Fruit fly (Drosophila melanogaster): ENCODE measurements around the gene gammaSnap2.

The gammaSnap2 gene

DNA sequence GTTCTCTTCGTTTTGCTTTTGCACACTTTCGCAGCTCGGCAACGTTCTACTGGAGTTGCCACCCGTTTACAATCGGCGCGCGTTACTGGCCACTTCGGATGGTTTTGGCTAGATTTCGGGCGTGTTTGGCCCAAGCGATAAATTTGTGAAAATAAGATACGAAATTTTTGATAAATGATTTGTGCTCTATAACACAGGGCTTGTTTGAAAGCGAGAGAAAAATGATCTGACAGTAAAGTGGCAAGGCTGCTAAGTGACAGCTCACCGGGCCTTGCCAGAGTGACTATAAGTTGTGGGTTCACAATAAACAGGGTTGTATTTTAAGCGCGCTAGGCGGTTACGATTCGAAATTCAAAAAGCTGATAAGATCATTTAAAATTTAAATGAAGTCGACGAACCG lies 11.3 kb downstream of the gammaSnap2 start, which contains the start of gene Fmr1 (continued):
- TF ChIP-seq CG8319 (GFP tag; optimal IDR thresholded peaks at IDR 0.05) (no peak), CG8119 (GFP tag; IDR thresholded peaks at IDR 0.05) (no peak), salr (GFP tag; optimal IDR thresholded peaks at IDR 0.05) (no peak)

DNA sequence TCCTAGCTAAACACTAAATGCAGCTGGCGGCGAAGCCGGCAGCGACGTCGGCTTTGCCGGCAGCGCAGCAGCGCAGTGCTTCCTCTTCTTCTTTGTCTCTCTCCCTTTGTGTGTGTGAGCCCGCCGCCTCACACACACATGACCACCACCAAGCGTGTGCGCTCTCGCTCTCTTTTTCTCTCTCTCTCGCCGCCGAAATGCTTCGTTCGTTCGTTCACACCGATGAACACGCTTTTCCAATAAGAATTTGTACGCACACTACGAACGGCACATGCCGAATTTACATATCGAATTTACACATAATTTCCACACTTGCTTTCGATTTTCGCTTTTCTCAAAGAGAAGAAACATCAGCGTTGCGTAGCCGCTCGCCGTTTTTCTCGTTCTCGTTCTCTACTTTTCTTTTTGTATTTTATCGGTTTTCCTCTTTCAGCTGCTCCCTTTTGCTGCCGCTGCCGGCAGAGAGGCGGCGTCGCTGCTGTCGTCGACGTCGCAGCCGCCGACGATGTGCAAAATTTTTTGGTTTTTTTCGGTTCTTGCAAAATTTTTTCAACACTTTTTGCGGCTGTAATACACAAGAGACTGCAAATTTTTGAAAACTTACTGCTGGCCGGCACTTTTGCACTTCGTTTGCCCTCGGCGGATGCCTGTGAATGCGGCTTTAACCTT lies 11.9 kb downstream of the gammaSnap2 start:
- no peak for TF ChIP-seq Blimp-1 (GFP tag; optimal IDR thresholded peaks at IDR 0.05)
- no peak for TF ChIP-seq CG10631 (GFP tag; optimal IDR thresholded peaks at IDR 0.05)
- peak; percentile 40 for TF ChIP-seq CG16779 (tag; optimal IDR thresholded peaks at IDR 0.05)
- TF ChIP-seq CG32006 (GFP tag; optimal IDR thresholded peaks at IDR 0.05), result no peak
- TF ChIP-seq eg (GFP tag; IDR thresholded peaks at IDR 0.05), result peak; percentile 4; the same call in 1 of the 3 replicates
- TF ChIP-seq CG8632 (GFP tag; optimal IDR thresholded peaks at IDR 0.05), result no peak
- TF ChIP-seq CG9139 (GFP tag; optimal IDR thresholded peaks at IDR 0.05), result no peak
- TF ChIP-seq CG3032 (tag; optimal IDR thresholded peaks at IDR 0.05), result no peak
- TF ChIP-seq pdm3 (GFP tag; optimal IDR thresholded peaks at IDR 0.05), result no peak
- TF ChIP-seq CG8119 (GFP tag; IDR thresholded peaks at IDR 0.05), result peak; percentile 44; the same call in 1 of the 3 replicates
- TF ChIP-seq fkh (GFP tag; optimal IDR thresholded peaks at IDR 0.05), result peak; percentile 40
- no peak for TF ChIP-seq Hr39 (GFP tag; optimal IDR thresholded peaks at IDR 0.05)
- no peak for TF ChIP-seq CG6276 (GFP tag; optimal IDR thresholded peaks at IDR 0.05)
- no peak for TF ChIP-seq lz (GFP tag; optimal IDR thresholded peaks at IDR 0.05)
- TF ChIP-seq Eip78C (GFP tag), result peak; percentile 32
- TF ChIP-seq CG3919 (GFP tag; optimal IDR thresholded peaks at IDR 0.05), result no peak
- TF ChIP-seq salr (GFP tag; optimal IDR thresholded peaks at IDR 0.05), result no peak
- TF ChIP-seq Lpt (GFP tag; optimal IDR thresholded peaks at IDR 0.05), result no peak
- no peak for TF ChIP-seq Gug (GFP tag; IDR thresholded peaks at IDR 0.05)
- no peak for TF ChIP-seq Ets96B (tag; optimal IDR thresholded peaks at IDR 0.05)
- TF ChIP-seq CG7368 (GFP tag; optimal IDR thresholded peaks at IDR 0.05), result no peak
- TF ChIP-seq CG8319 (GFP tag; optimal IDR thresholded peaks at IDR 0.05), result no peak
- no peak for TF ChIP-seq cyc (GFP tag; optimal IDR thresholded peaks at IDR 0.05)
- TF ChIP-seq ss (GFP tag; optimal IDR thresholded peaks at IDR 0.05), result peak in 1 of 2 experiments; percentile 56
- TF ChIP-seq CG15336 (GFP tag; IDR thresholded peaks at IDR 0.05), result no peak; the same call in 1 of the 2 replicates
- TF ChIP-seq dac (GFP tag; optimal IDR thresholded peaks at IDR 0.05), result no peak
- TF ChIP-seq CG10669 (GFP tag; optimal IDR thresholded peaks at IDR 0.05), result no peak
- no peak for TF ChIP-seq svp (GFP tag)
- TF ChIP-seq fd59A (GFP tag; optimal IDR thresholded peaks at IDR 0.05), result no peak
- TF ChIP-seq achi (GFP tag; optimal IDR thresholded peaks at IDR 0.05), result no peak
- TF ChIP-seq Sox102F (GFP tag; optimal IDR thresholded peaks at IDR 0.05), result no peak
- no peak for TF ChIP-seq Sox15 (GFP tag; optimal IDR thresholded peaks at IDR 0.05)
- TF ChIP-seq vri (GFP tag; optimal IDR thresholded peaks at IDR 0.05), result no peak
- no peak for TF ChIP-seq CG34406 (GFP tag; optimal IDR thresholded peaks at IDR 0.05)
- no peak for TF ChIP-seq CG6808 (GFP tag; optimal IDR thresholded peaks at IDR 0.05)
- TF ChIP-seq CG6792 (GFP tag; optimal IDR thresholded peaks at IDR 0.05), result no peak
- no peak for TF ChIP-seq OdsH (GFP tag; optimal IDR thresholded peaks at IDR 0.05)
- peak; percentile 3 for TF ChIP-seq Eip93F (GFP tag; optimal IDR thresholded peaks at IDR 0.05)
- no peak for TF ChIP-seq CG31627 (GFP tag; optimal IDR thresholded peaks at IDR 0.05)
- no peak for TF ChIP-seq CG6854 (GFP tag; optimal IDR thresholded peaks at IDR 0.05)
- TF ChIP-seq CG11762 (GFP tag; optimal IDR thresholded peaks at IDR 0.05; ENCODE audit: insufficient read depth), result no peak
- TF ChIP-seq Met (GFP tag; optimal IDR thresholded peaks at IDR 0.05), result no peak
- TF ChIP-seq dsx (GFP tag; optimal IDR thresholded peaks at IDR 0.05; ENCODE audit: poor library complexity, severe bottlenecking), result peak; percentile 21
- no peak for TF ChIP-seq Ets21C (GFP tag; optimal IDR thresholded peaks at IDR 0.05)
- TF ChIP-seq Hr4 (GFP tag; optimal IDR thresholded peaks at IDR 0.05), result no peak
- TF ChIP-seq CG6163 (GFP tag; IDR thresholded peaks at IDR 0.05), result no peak; the same call in 1 of the 3 replicates
- TF ChIP-seq topi (GFP tag; optimal IDR thresholded peaks at IDR 0.05), result peak; percentile 10
- TF ChIP-seq CG1621 (tag; optimal IDR thresholded peaks at IDR 0.05), result no peak
- TF ChIP-seq Sox14 (GFP tag; optimal IDR thresholded peaks at IDR 0.05), result peak; percentile 42

Data from whole organism, prepupa.